Worm (Caenorhabditis elegans): ENCODE data around the gene F43D2.7.

The F43D2.7 gene

DNA sequence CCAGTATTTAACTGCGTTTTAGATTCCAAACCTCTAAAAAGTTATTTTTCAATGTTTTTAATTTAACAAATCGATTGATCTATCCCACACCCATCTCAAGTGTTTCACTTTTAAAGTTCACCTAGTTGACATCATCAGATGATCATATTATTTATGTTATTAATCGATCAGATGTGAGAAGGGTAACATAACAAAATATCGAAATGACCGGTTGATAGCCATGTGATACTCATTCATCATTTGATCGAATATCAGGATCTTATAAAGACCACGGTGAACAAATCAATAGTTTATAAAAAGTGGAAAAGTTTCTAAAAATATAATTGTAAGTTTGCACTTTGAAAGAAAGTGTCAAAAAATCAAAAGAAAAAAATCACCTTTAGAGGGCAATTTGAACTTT is 15.7 kb upstream of the F43D2.7 start:
- TF ChIP-seq lsy-2 (tag; optimal IDR thresholded peaks at IDR 0.05): peak in 1 of 2 experiments; percentile 15
- no peak for TF ChIP-seq dsc-1 (tag; optimal IDR thresholded peaks at IDR 0.05)
- no peak for TF ChIP-seq ceh-63 (GFP tag; optimal IDR thresholded peaks at IDR 0.05)
- TF ChIP-seq nhr-85 (tag): no peak
- no peak for TF ChIP-seq Y116A8C.19 (tag; optimal IDR thresholded peaks at IDR 0.05; ENCODE audit: borderline replicate concordance)
- TF ChIP-seq lin-35 (GFP tag; optimal IDR thresholded peaks at IDR 0.05): peak in 1 of 2 experiments; percentile 26
- no peak for TF ChIP-seq ceh-8 (GFP tag; optimal IDR thresholded peaks at IDR 0.05)
- no peak for TF ChIP-seq pax-3 (tag; optimal IDR thresholded peaks at IDR 0.05)
- no peak for TF ChIP-seq lin-14 (GFP tag; optimal IDR thresholded peaks at IDR 0.05)
- TF ChIP-seq elt-3 (tag; optimal IDR thresholded peaks at IDR 0.05): peak in 1 of 6 experiments; percentile 53
- no peak for TF ChIP-seq mab-9 (GFP tag; IDR thresholded peaks at IDR 0.05)
- peak; percentile 48 for TF ChIP-seq blmp-1 (tag; optimal IDR thresholded peaks at IDR 0.05)
- TF ChIP-seq sox-4 (tag; optimal IDR thresholded peaks at IDR 0.05): no peak
- TF ChIP-seq snu-23 (GFP tag; optimal IDR thresholded peaks at IDR 0.05): no peak

DNA sequence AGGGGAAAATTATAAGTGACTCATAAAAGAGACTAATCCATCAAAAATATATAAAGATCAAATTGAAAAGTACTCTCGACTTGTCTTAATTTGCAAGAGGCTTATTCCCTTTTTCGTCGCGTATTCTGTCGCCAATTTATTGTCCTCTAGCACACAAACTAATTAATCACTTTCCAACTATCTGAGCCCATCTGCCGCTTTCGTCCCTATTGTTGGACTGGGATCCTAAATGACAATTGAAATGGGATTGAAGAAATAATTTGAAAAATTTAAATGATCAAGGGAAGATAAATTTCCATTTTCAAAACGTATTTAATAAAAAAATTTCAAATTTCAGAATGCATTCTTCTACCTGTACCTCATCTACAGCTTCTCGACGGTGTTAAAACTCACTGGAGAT is 10.7 kb upstream of the F43D2.7 start:
- TF ChIP-seq unc-86 (tag; optimal IDR thresholded peaks at IDR 0.05) (no peak), efl-1 (optimal IDR thresholded peaks at IDR 0.05) (no peak), efl-1 (GFP tag; optimal IDR thresholded peaks at IDR 0.05 in 1 of 2) (peak in 1 of 2 experiments; percentile 78), nhr-90 (tag; optimal IDR thresholded peaks at IDR 0.05; ENCODE audit: poor library complexity) (no peak), dsc-1 (tag; optimal IDR thresholded peaks at IDR 0.05) (no peak), ztf-11 (tag; optimal IDR thresholded peaks at IDR 0.05) (peak in 1 of 2 experiments; percentile 19), ceh-88 (GFP tag; IDR thresholded peaks at IDR 0.05) (no peak), nhr-76 (tag; optimal IDR thresholded peaks at IDR 0.05) (no peak), ceh-63 (GFP tag; optimal IDR thresholded peaks at IDR 0.05) (no peak), tlp-1 (tag; optimal IDR thresholded peaks at IDR 0.05) (no peak), ama-1 (optimal IDR thresholded peaks at IDR 0.05) (no peak)

DNA sequence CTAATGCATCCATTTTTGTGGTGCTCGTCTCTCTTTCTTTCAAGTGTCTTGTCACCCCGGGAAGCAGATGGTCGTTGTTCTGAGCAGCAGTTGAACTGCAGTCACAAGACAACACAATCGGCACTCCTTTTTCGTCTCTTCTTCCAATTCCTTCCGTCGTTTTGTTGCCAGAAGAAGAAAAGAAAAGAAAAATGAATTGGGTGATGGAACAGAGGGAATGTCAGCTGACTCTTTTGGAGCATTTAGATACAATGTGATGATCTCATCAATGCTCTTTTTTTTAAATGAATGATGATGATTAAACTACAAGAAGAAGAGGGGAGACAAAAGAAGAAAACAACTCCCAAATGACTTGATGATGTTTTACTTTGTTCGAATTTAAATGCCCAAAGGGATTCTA is 10.0 kb upstream of the F43D2.7 start:
- TF ChIP-seq snu-23 (GFP tag; optimal IDR thresholded peaks at IDR 0.05) (peak; percentile 4), dpl-1 (GFP tag; optimal IDR thresholded peaks at IDR 0.05) (peak in 1 of 3 experiments; percentile 8), sptf-1 (tag; optimal IDR thresholded peaks at IDR 0.05) (no peak), dsc-1 (tag; optimal IDR thresholded peaks at IDR 0.05) (no peak), aly-2 (tag; optimal IDR thresholded peaks at IDR 0.05) (no peak), nhr-47 (tag; optimal IDR thresholded peaks at IDR 0.05) (peak; percentile 14), tbx-2 (tag; optimal IDR thresholded peaks at IDR 0.05) (peak; percentile 26), zip-4 (GFP tag; optimal IDR thresholded peaks at IDR 0.05) (no peak), nhr-71 (tag; optimal IDR thresholded peaks at IDR 0.05) (peak; percentile 59), fkh-10 (GFP tag; optimal IDR thresholded peaks at IDR 0.05) (peak; percentile 36), skn-1 (tag; optimal IDR thresholded peaks at IDR 0.05) (peak; percentile 18), hlh-4 (tag; optimal IDR thresholded peaks at IDR 0.05) (no peak), pqm-1 (tag; optimal IDR thresholded peaks at IDR 0.05) (no peak), nhr-77 (tag; optimal IDR thresholded peaks at IDR 0.05) (no peak), rnt-1 (tag; optimal IDR thresholded peaks at IDR 0.05) (peak; percentile 32), egl-27 (tag; optimal IDR thresholded peaks at IDR 0.05) (no peak), xbp-1 (tag; optimal IDR thresholded peaks at IDR 0.05) (no peak), irx-1 (tag; optimal IDR thresholded peaks at IDR 0.05) (no peak), lsy-2 (tag; optimal IDR thresholded peaks at IDR 0.05) (peak in 1 of 2 experiments; percentile 58), unc-86 (tag; optimal IDR thresholded peaks at IDR 0.05) (peak; percentile 24), mep-1 (tag; optimal IDR thresholded peaks at IDR 0.05) (no peak), swsn-7 (tag; optimal IDR thresholded peaks at IDR 0.05) (no peak), ceh-8 (GFP tag; optimal IDR thresholded peaks at IDR 0.05) (no peak), alr-1 (tag; optimal IDR thresholded peaks at IDR 0.05; ENCODE audit: borderline replicate concordance) (no peak), fkh-8 (tag; optimal IDR thresholded peaks at IDR 0.05) (no peak), nhr-84 (tag; optimal IDR thresholded peaks at IDR 0.05) (no peak), lin-15B (tag; optimal IDR thresholded peaks at IDR 0.05) (no peak), lin-14 (GFP tag; optimal IDR thresholded peaks at IDR 0.05) (peak; percentile 81), unc-62 (GFP tag; optimal IDR thresholded peaks at IDR 0.05) (no peak), ceh-63 (GFP tag; optimal IDR thresholded peaks at IDR 0.05) (no peak), efl-1 (optimal IDR thresholded peaks at IDR 0.05) (peak in 1 of 2 experiments; percentile 22), efl-1 (GFP tag; optimal IDR thresholded peaks at IDR 0.05 in 1 of 2) (peak; percentile 12 to 56), mdl-1 (tag; optimal IDR thresholded peaks at IDR 0.05) (no peak), grh-1 (GFP tag; IDR thresholded peaks at IDR 0.05) (no peak), sox-4 (tag; optimal IDR thresholded peaks at IDR 0.05) (no peak), ets-5 (GFP tag; IDR thresholded peaks at IDR 0.05) (no peak), lin-35 (GFP tag; optimal IDR thresholded peaks at IDR 0.05) (peak in 1 of 2 experiments; percentile 4)

Measured in whole organism, L1 larva.